Worm (Caenorhabditis elegans): Measurements from ENCODE around the gene F58B4.7.

Gene F58B4.7

DNA sequence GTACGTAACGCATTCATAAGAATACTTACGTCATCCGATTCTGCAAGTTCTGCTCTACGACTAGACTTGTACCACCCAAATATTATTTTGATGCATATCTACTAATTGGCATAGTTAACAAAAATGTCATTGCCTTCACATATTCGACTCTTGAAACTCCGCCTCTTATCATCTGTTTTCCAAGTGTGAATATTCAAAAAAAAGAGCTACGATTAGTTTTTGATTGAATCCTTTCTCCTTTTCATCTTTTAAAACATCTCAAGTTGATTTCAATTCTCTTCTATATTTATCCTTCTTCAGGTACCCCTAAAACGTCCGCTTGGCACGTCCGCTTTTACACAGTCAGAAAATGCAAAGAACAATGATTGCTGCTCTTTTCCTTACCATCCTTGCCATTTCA, 24.8 kb upstream of the F58B4.7 start, which contains the start of gene F17C11.2:
Gene F17C11.2, plus strand, starts transcription at position 301 of the 400 bp plus-strand sequence.
- TF ChIP-seq ztf-3 (GFP tag; optimal IDR thresholded peaks at IDR 0.05) (no peak), fkh-3 (tag; optimal IDR thresholded peaks at IDR 0.05) (no peak), zim-3 (tag; optimal IDR thresholded peaks at IDR 0.05) (no peak), cebp-1 (GFP tag; IDR thresholded peaks at IDR 0.05) (no peak), cebp-1 (tag; optimal IDR thresholded peaks at IDR 0.05) (no peak), ztf-6 (GFP tag; IDR thresholded peaks at IDR 0.05) (no peak), akir-1 (GFP tag; optimal IDR thresholded peaks at IDR 0.05) (no peak), lin-40 (tag; optimal IDR thresholded peaks at IDR 0.05) (no peak), xnd-1 (tag; optimal IDR thresholded peaks at IDR 0.05) (no peak), attf-5 (GFP tag; optimal IDR thresholded peaks at IDR 0.05) (no peak), egl-44 (GFP tag; IDR thresholded peaks at IDR 0.05) (no peak), F57A8.1 (GFP tag; optimal IDR thresholded peaks at IDR 0.05) (no peak), rpc-1 (optimal IDR thresholded peaks at IDR 0.05) (no peak), rpc-1 (tag; optimal IDR thresholded peaks at IDR 0.05) (no peak), K12H6.12 (tag; optimal IDR thresholded peaks at IDR 0.05) (no peak), snpc-1.3 (tag; optimal IDR thresholded peaks at IDR 0.05; ENCODE audit: insufficient read depth) (no peak), pha-4 (tag; optimal IDR thresholded peaks at IDR 0.05) (no peak), sea-2 (GFP tag; IDR thresholded peaks at IDR 0.05) (no peak), B0336.3 (GFP tag; IDR thresholded peaks at IDR 0.05) (no peak), ztf-25 (GFP tag; IDR thresholded peaks at IDR 0.05) (no peak), snpc-4 (GFP tag; optimal IDR thresholded peaks at IDR 0.05) (no peak), snpc-4 (tag; optimal IDR thresholded peaks at IDR 0.05) (no peak)

ce11 chrV:10947210-10947609, 24.1 kb upstream of the F58B4.7 start:
- TF ChIP-seq nhr-27 (tag; optimal IDR thresholded peaks at IDR 0.05), result no peak
- TF ChIP-seq ceh-40 (GFP tag; IDR thresholded peaks at IDR 0.05), result no peak
- TF ChIP-seq ceh-27 (GFP tag; optimal IDR thresholded peaks at IDR 0.05), result no peak

- TF ChIP-seq attf-6 (GFP tag; IDR thresholded peaks at IDR 0.05), result no peak
- TF ChIP-seq xnd-1 (tag; optimal IDR thresholded peaks at IDR 0.05), result no peak
- no peak for TF ChIP-seq ceh-40 (GFP tag; IDR thresholded peaks at IDR 0.05)
- no peak for TF ChIP-seq nhr-179 (tag; optimal IDR thresholded peaks at IDR 0.05)
- TF ChIP-seq lsy-27 (tag; optimal IDR thresholded peaks at IDR 0.05; ENCODE audit: borderline replicate concordance, insufficient read depth), result no peak
- TF ChIP-seq let-526 (GFP tag; IDR thresholded peaks at IDR 0.05), result no peak
- no peak for TF ChIP-seq bed-2 (GFP tag; IDR thresholded peaks at IDR 0.05)
- TF ChIP-seq ets-4 (GFP tag; optimal IDR thresholded peaks at IDR 0.05), result no peak
- no peak for TF ChIP-seq Y56A3A.18 (GFP tag; IDR thresholded peaks at IDR 0.05)
- no peak for TF ChIP-seq Y53G8AR.9 (GFP tag; conservative IDR thresholded peaks at IDR 0.05)
- no peak for TF ChIP-seq hmg-1.2 (GFP tag; IDR thresholded peaks at IDR 0.05)
- no peak for TF ChIP-seq madf-8 (GFP tag; conservative IDR thresholded peaks at IDR 0.05)
These were observed 21.8 kb upstream of the F58B4.7 start for ce11 chrV:10944903-10945302.

ce11 chrV:10942161-10942560, 19.0 kb upstream of the F58B4.7 start, which contains the start of gene zip-9:
Gene zip-9 (plus strand): TSS chrV:10942461.
- TF ChIP-seq B0336.3 (GFP tag; IDR thresholded peaks at IDR 0.05), result no peak
- 0 out of 2 replicates have a peak, but pooled peaks have one; percentile 76 for TF ChIP-seq F37B4.10 (GFP tag; IDR thresholded peaks at IDR 0.05)
- TF ChIP-seq egl-18 (GFP tag; IDR thresholded peaks at IDR 0.05), result no peak
- TF ChIP-seq hlh-26 (GFP tag; conservative IDR thresholded peaks at IDR 0.05), result no peak
- TF ChIP-seq hsf-1 (GFP tag; IDR thresholded peaks at IDR 0.05), result 0 out of 2 replicates have a peak, but pooled peaks have one; percentile 20

Data from whole organism, young adult.